Worm (Caenorhabditis elegans) whole organism, L1 larva: ENCODE results near the gene T24E12.10.

Experiments
- nhr-77 ChIP-seq: fragments of 150-350 bp; optimal IDR thresholded peaks from 2 replicates; lab custom pipeline; 2014; ENCODE audit warnings: missing biosample characterization, missing genetic modification characterization
- pqm-1 ChIP-seq: sonication (generic microtip); optimal IDR thresholded peaks from 3 replicates; lab custom pipeline; 2017; ENCODE audit warnings: missing biosample characterization, missing genetic modification characterization

ce11 chrII:3748719-3749118 lies 24.3 kb downstream of the T24E12.10 start, which contains the start of gene fbxb-90:
- TF ChIP-seq nhr-77 (tag; lab: Kevin White, UChicago) (no peak), pqm-1 (tag; lab: Kevin White, UChicago) (no peak)
